Worm (Caenorhabditis elegans) whole organism, L2 larva: Measurements from ENCODE around the gene srh-87.

Source experiments
- F13H6.1 ChIP-seq: sonication (generic microtip); optimal IDR thresholded peaks from 2 replicates; lab custom pipeline; 2016; ENCODE audit warnings: missing genetic modification characterization, missing compliant biosample characterization
- aly-2 ChIP-seq: fragments of 150-350 bp; optimal IDR thresholded peaks from 2 replicates; lab custom pipeline; 2014; ENCODE audit warnings: missing biosample characterization, missing genetic modification characterization
- ceh-16 ChIP-seq: fragments of 150-350 bp; optimal IDR thresholded peaks from 2 replicates; lab custom pipeline; 2014; ENCODE audit warnings: missing biosample characterization, missing genetic modification characterization
- ceh-82 ChIP-seq: fragments of 150-350 bp; optimal IDR thresholded peaks from 2 replicates; lab custom pipeline; 2014; ENCODE audit warnings: missing biosample characterization, missing genetic modification characterization
- skn-1 ChIP-seq: sonication (generic microtip); optimal IDR thresholded peaks from 2 replicates; lab custom pipeline; 2017; ENCODE audit warnings: missing biosample characterization, missing genetic modification characterization
- sma-3 ChIP-seq: sonication (generic microtip); optimal IDR thresholded peaks from 2 replicates; lab custom pipeline; 2016; ENCODE audit warnings: missing genetic modification reagents, missing genetic modification characterization, missing compliant biosample characterization

ce11 chrV:2985309-2985708 is 39.8 kb upstream of the srh-87 start, which contains the start of gene srw-139:
- TF ChIP-seq skn-1 (tag; lab: Kevin White, UChicago), result no peak
- TF ChIP-seq F13H6.1 (tag; lab: Kevin White, UChicago), result no peak
- no peak for TF ChIP-seq ceh-16 (tag; lab: Kevin White, UChicago)
- TF ChIP-seq sma-3, result no peak
- TF ChIP-seq ceh-82, result no peak
- no peak for TF ChIP-seq aly-2 (tag; lab: Kevin White, UChicago)
